Fruit fly (Drosophila melanogaster) whole organism, adult: ENCODE data around the gene CG32161.

Experiments used
- CG11617 ChIP-seq: fragments of 200-800 bp; sonication (Bioruptor generic); optimal IDR thresholded peaks from 2 replicates; lab custom pipeline; 2017; ENCODE audit warnings: mild to moderate bottlenecking, missing biosample characterization, missing genetic modification reagents, missing genetic modification characterization
- CG12768 ChIP-seq: fragments of 200-800 bp; sonication (Bioruptor generic); optimal IDR thresholded peaks from 2 replicates; lab custom pipeline; 2017; ENCODE audit warnings: missing biosample characterization, missing genetic modification characterization, mild to moderate bottlenecking, moderate library complexity, missing genetic modification reagents
- CG14711 ChIP-seq: fragments of 200-800 bp; sonication (Bioruptor generic); optimal IDR thresholded peaks from 2 replicates; lab custom pipeline; 2018; ENCODE audit warnings: missing biosample characterization, mild to moderate bottlenecking, missing genetic modification characterization, moderate library complexity
- CG1620 ChIP-seq: fragments of 200-800 bp; sonication (Bioruptor generic); optimal IDR thresholded peaks from 2 replicates; lab custom pipeline; 2016; ENCODE audit warnings: missing biosample characterization, missing genetic modification characterization
- CG33017 ChIP-seq: fragments of 200-800 bp; sonication (Bioruptor generic); optimal IDR thresholded peaks from 2 replicates; lab custom pipeline; 2018; ENCODE audit warnings: missing biosample characterization, mild to moderate bottlenecking, missing genetic modification characterization, moderate library complexity
- CG5204 ChIP-seq: fragments of 200-800 bp; sonication (Bioruptor generic); optimal IDR thresholded peaks from 2 replicates; lab custom pipeline; 2016; ENCODE audit warnings: missing biosample characterization, missing genetic modification characterization
- CG7045 ChIP-seq: fragments of 200-800 bp; sonication (Bioruptor generic); optimal IDR thresholded peaks from 2 replicates; lab custom pipeline; 2017; ENCODE audit warnings: missing biosample characterization, mild to moderate bottlenecking, missing genetic modification characterization
- CG7101 ChIP-seq: fragments of 200-800 bp; sonication (Bioruptor generic); optimal IDR thresholded peaks from 2 replicates; lab custom pipeline; 2018; ENCODE audit warnings: missing biosample characterization, mild to moderate bottlenecking, missing genetic modification characterization, moderate library complexity
- Crg-1 ChIP-seq: fragments of 200-800 bp; sonication (Bioruptor generic); optimal IDR thresholded peaks from 2 replicates; lab custom pipeline; 2016; ENCODE audit warnings: missing biosample characterization, missing genetic modification characterization
- Hr96 ChIP-seq: fragments of 200-800 bp; sonication (Bioruptor generic); optimal IDR thresholded peaks from 2 replicates; lab custom pipeline; 2016; ENCODE audit warnings: missing biosample characterization, missing genetic modification characterization
- Mnt ChIP-seq: fragments of 200-800 bp; sonication (Bioruptor generic); optimal IDR thresholded peaks from 2 replicates; lab custom pipeline; 2016; ENCODE audit warnings: missing biosample characterization, mild to moderate bottlenecking, missing genetic modification characterization
- bab1 ChIP-seq: fragments of 200-800 bp; sonication (Bioruptor generic); optimal IDR thresholded peaks from 3 replicates; lab custom pipeline; 2019; ENCODE audit warnings: missing biosample characterization, mild to moderate bottlenecking, missing genetic modification characterization, moderate library complexity
- cic ChIP-seq: fragments of 200-800 bp; sonication (Bioruptor generic); optimal IDR thresholded peaks from 2 replicates; lab custom pipeline; 2017; ENCODE audit warnings: missing biosample characterization, mild to moderate bottlenecking, missing genetic modification characterization, moderate library complexity
- cnc ChIP-seq, 2 experiments: fragments of >200 bp; optimal IDR thresholded peaks; 2 replicates each; lab custom pipeline; 2017
- kay ChIP-seq: fragments of 200-800 bp; sonication (Bioruptor generic); peaks from one replicate; lab custom pipeline; 2016; ENCODE audit warnings: missing biosample characterization, missing genetic modification characterization, borderline replicate concordance
- ovo ChIP-seq: fragments of 200-800 bp; sonication (Bioruptor generic); optimal IDR thresholded peaks from 2 replicates; lab custom pipeline; 2016; ENCODE audit warnings: missing biosample characterization, missing genetic modification characterization
- pad ChIP-seq: fragments of 200-800 bp; sonication (Bioruptor generic); optimal IDR thresholded peaks from 3 replicates; lab custom pipeline; 2017; ENCODE audit warnings: missing biosample characterization, missing genetic modification characterization, mild to moderate bottlenecking, moderate library complexity, missing genetic modification reagents
- tj ChIP-seq: fragments of 200-800 bp; sonication (Bioruptor generic); optimal IDR thresholded peaks from 3 replicates; lab custom pipeline; 2017; ENCODE audit warnings: missing biosample characterization, mild to moderate bottlenecking, missing genetic modification characterization, moderate library complexity
- toe ChIP-seq: fragments of 200-800 bp; sonication (Bioruptor generic); optimal IDR thresholded peaks from 2 replicates; lab custom pipeline; 2016; ENCODE audit warnings: missing biosample characterization, missing genetic modification characterization

Gene CG32161

DNA sequence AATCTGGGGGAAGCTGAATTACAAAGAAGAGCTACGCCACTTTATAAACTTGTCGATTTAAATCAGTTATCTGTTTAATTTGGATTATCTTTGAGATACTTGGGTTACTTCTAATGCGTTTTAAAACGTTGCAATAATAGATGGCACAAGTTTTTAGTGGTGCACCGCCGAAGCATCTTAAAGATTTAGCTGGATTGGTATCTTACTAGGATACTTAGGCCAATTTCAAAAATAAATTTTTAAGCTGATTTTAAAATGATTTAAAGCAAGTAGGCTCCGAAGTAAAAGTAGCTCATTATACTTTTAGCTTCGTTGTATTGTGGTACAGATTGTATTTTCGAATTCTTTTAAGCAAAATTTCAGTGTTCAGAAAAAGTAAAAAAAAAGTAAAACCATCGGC lies 12.8 kb downstream of the CG32161 start, which contains the start of gene sinah:
Gene sinah, plus strand, starts transcription at position 301 of the 400 bp plus-strand sequence.
- TF ChIP-seq CG7101 (tag; lab: Kevin White, UChicago) (no peak), CG14711 (no peak), bab1 (GFP tag; lab: Kevin White, UChicago) (no peak), CG12768 (no peak), CG33017 (tag; lab: Kevin White, UChicago) (no peak), CG11617 (GFP tag; lab: Kevin White, UChicago) (no peak), Mnt (GFP tag; lab: Kevin White, UChicago) (no peak), CG1620 (no peak), cnc (optimal IDR thresholded peaks at IDR 0.05; lab: Kevin White, UChicago) (no peak), CG5204 (GFP tag; lab: Kevin White, UChicago) (no peak), toe (no peak), Hr96 (GFP tag; lab: Kevin White, UChicago) (no peak), CG7045 (GFP tag; lab: Kevin White, UChicago) (no peak), ovo (GFP tag; lab: Kevin White, UChicago) (no peak), cic (GFP tag; lab: Kevin White, UChicago) (no peak), kay (GFP tag; lab: Kevin White, UChicago) (no peak)

DNA sequence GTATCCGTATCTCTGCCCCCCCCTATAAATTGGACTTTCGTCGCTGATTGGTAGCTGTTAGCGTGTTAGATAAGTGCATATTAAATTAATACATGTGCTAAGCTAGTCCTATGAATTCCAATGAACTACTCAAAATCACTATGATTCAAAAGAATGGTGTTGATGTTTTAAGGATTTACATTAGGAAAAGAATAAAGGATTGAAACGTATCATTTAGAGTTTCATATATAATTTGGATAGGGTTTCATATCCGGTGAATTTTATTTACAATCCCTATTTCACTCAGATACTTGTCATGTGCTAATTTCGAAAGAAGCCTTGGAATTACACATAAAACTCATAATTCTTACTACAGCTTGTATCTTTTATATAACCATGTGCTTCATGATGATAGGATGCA lies 14.3 kb downstream of the CG32161 start, which contains the start of gene CG13029:
Gene CG13029, plus strand, starts transcription at position 301 of the 400 bp plus-strand sequence.
- TF ChIP-seq cic (GFP tag; lab: Kevin White, UChicago), result no peak
- TF ChIP-seq cnc (optimal IDR thresholded peaks at IDR 0.05; lab: Kevin White, UChicago), result no peak
- no peak for TF ChIP-seq CG7045 (GFP tag; lab: Kevin White, UChicago)
- no peak for TF ChIP-seq CG1620
- no peak for TF ChIP-seq CG33017 (tag; lab: Kevin White, UChicago)
- no peak for TF ChIP-seq CG11617 (GFP tag; lab: Kevin White, UChicago)
- TF ChIP-seq tj, result no peak
- no peak for TF ChIP-seq CG14711
- TF ChIP-seq pad (GFP tag; lab: Kevin White, UChicago), result no peak
- TF ChIP-seq Hr96 (GFP tag; lab: Kevin White, UChicago), result no peak
- no peak for TF ChIP-seq CG5204 (GFP tag; lab: Kevin White, UChicago)
- no peak for TF ChIP-seq ovo (GFP tag; lab: Kevin White, UChicago)
- TF ChIP-seq Mnt (GFP tag; lab: Kevin White, UChicago), result no peak
- TF ChIP-seq toe, result no peak
- no peak for TF ChIP-seq CG12768
- TF ChIP-seq bab1 (GFP tag; lab: Kevin White, UChicago), result no peak
- no peak for TF ChIP-seq CG7101 (tag; lab: Kevin White, UChicago)

DNA sequence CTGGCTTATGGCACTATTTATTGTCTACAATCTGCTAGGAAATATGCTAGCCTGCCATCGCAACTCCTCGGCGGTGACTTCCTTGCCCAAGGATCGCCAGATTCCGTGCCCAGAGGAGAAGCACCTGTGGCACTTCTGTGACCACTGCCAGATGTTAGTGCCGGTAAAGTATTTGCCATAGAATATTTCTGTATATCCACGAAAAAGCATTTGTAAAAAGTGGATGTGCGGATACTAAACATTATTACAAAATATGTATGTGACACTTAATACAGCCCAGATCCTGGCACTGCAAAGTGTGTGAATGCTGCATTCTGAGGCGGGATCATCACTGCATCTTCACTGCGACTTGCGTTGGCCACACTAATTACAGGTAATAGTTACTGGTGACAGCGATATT lies 14.9 kb downstream of the CG32161 start:
- no peak for TF ChIP-seq bab1 (GFP tag; lab: Kevin White, UChicago)
- TF ChIP-seq Hr96 (GFP tag; lab: Kevin White, UChicago), result no peak
- no peak for TF ChIP-seq CG7045 (GFP tag; lab: Kevin White, UChicago)
- no peak for TF ChIP-seq kay (GFP tag; lab: Kevin White, UChicago)
- no peak for TF ChIP-seq toe
- no peak for TF ChIP-seq CG5204 (GFP tag; lab: Kevin White, UChicago)
- no peak for TF ChIP-seq Mnt (GFP tag; lab: Kevin White, UChicago)
- TF ChIP-seq pad (GFP tag; lab: Kevin White, UChicago), result no peak

DNA sequence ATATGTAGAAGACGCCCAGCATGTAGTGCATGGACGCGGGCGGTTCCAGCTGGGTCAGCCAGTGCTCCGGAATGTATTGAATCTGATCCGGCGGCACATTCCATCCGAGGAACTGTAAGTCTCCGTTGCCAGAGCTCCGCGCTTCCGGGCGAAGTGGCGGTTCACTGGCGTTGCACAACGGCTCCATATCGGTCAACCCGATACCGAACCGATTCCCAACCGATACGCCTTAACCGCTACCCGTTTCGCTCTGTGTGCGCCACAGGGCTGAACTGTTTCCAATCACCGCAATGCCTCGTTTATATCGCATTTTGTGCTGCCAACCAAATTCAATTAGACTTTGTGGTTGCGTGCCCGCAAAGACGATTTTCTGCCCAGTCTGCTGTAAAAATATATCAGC lies 16.3 kb downstream of the CG32161 start, which contains the start of gene Rh4:
Gene Rh4, minus strand, starts transcription at position 234 of the 400 bp plus-strand sequence.
- TF ChIP-seq cnc (optimal IDR thresholded peaks at IDR 0.05; lab: Kevin White, UChicago) (no peak), Hr96 (GFP tag; lab: Kevin White, UChicago) (no peak), ovo (GFP tag; lab: Kevin White, UChicago) (no peak), cic (GFP tag; lab: Kevin White, UChicago) (no peak), toe (no peak), CG33017 (tag; lab: Kevin White, UChicago) (no peak), pad (GFP tag; lab: Kevin White, UChicago) (no peak), bab1 (GFP tag; lab: Kevin White, UChicago) (no peak), tj (no peak), CG1620 (no peak), kay (GFP tag; lab: Kevin White, UChicago) (no peak), CG5204 (GFP tag; lab: Kevin White, UChicago) (no peak), CG7045 (GFP tag; lab: Kevin White, UChicago) (no peak), CG7101 (tag; lab: Kevin White, UChicago) (no peak), Crg-1 (no peak), Mnt (GFP tag; lab: Kevin White, UChicago) (no peak), CG12768 (no peak), CG11617 (GFP tag; lab: Kevin White, UChicago) (no peak)

DNA sequence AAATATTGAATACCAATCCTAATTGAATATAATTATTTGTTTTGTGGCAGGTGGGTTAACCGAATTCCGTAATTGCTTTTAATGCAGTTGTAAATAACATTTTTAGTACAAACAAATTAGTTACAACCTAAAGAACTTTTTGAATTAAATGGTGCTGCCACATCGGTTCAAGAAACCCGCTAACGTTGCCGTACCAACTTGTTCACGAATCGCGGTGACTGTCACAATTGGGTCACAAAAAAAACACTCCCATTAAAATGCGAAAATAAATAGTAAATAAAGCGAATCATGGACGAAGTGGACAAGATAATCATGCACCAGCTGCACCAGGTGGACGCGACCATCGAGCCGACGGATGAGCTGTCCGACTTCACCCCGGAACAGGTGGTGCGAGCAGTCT lies 16.9 kb downstream of the CG32161 start, which contains the start of gene CG9951:
Gene CG9951, plus strand, starts transcription at position 207 of the 400 bp plus-strand sequence.
- TF ChIP-seq bab1 (GFP tag; lab: Kevin White, UChicago) (peak; percentile 6), kay (GFP tag; lab: Kevin White, UChicago) (no peak)

DNA sequence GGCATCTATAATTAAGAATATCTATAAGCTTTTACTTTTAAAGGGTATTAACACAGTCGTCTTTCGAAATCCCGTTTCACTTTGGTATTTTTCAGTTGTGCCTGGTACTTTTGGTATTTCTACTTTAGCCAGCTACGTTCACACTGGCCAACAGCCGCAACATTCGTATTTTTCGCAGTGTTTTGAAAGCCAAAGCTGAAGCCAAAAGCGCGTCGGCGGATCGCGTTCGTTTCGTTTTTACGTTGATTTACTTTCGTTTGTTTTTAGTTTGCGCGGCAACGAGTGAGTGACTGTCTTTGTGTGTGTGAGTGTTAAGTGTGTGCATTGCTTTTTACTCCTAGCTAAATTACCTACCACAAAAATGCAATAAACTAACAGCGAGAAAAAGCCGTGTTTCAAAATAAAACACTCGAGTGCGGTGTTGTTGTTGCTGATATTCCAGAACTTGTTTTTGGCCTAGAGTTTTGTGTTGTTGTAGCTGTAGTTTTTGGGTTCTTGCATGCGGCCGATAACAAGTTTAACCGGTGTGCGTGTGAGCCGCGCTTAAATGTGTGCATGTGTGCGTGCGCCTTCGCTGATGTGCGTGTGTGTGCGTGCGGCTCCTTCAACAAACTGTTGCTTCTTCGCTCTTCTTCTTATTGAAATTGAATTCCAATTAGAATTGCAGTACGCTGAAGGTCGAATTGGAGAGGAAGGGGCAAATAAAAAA lies 19.2 kb downstream of the CG32161 start, which contains the start of gene Lmpt:
Gene Lmpt, plus strand, starts transcription at position 173 of the 709 bp plus-strand sequence.
- TF ChIP-seq bab1 (GFP tag; lab: Kevin White, UChicago) (peak; percentile 34), Mnt (GFP tag; lab: Kevin White, UChicago) (peak; percentile 11), CG5204 (GFP tag; lab: Kevin White, UChicago) (no peak), CG11617 (GFP tag; lab: Kevin White, UChicago) (no peak), CG7101 (tag; lab: Kevin White, UChicago) (peak; percentile 30)
